Worm (Caenorhabditis elegans) whole organism, L4 larva: ENCODE measurements around the gene F08F1.3.
A peak's percentile ranks its signal among the peaks of the same experiment; 100 is the strongest.

Experiments
- D1046.2 ChIP-seq: fragments of 200-800 bp; sonication (Bioruptor generic); IDR thresholded peaks from 2 replicates; pipeline ENCODE4 v1.3.6; 2022; ENCODE audit warnings: missing genetic modification characterization, missing compliant biosample characterization
- F44E2.7 ChIP-seq: fragments of 200-800 bp; sonication (Bioruptor generic); IDR thresholded peaks from 2 replicates; pipeline ENCODE4 v2.1.2; 2022; ENCODE audit warnings: missing genetic modification characterization, missing compliant biosample characterization
- F49E8.2 ChIP-seq: sonication (generic microtip); optimal IDR thresholded peaks from 2 replicates; lab custom pipeline; 2016; ENCODE audit warnings: missing compliant biosample characterization, mild to moderate bottlenecking, missing genetic modification characterization, borderline replicate concordance
- T20F7.1 ChIP-seq: fragments of 200-800 bp; sonication (Bioruptor generic); optimal IDR thresholded peaks from 2 replicates; lab custom pipeline; 2018; ENCODE audit warnings: mild to moderate bottlenecking, missing genetic modification characterization, missing compliant biosample characterization
- T26A8.4 ChIP-seq: fragments of 200-800 bp; sonication (Bioruptor generic); IDR thresholded peaks from 2 replicates; pipeline ENCODE4 v1.3.6; 2022; ENCODE audit warnings: missing genetic modification characterization, missing compliant biosample characterization
- Y5F2A.4 ChIP-seq: fragments of 200-800 bp; sonication (Bioruptor generic); optimal IDR thresholded peaks from 2 replicates; lab custom pipeline; 2018; ENCODE audit warnings: mild to moderate bottlenecking, missing genetic modification characterization, missing compliant biosample characterization
- Y75B8A.6 ChIP-seq: fragments of 200-800 bp; sonication (Bioruptor generic); IDR thresholded peaks from 2 replicates; pipeline ENCODE4 v1.3.6; 2022; ENCODE audit warnings: missing genetic modification reagents, missing genetic modification characterization, missing compliant biosample characterization
- aha-1 ChIP-seq: fragments of 150-350 bp; peaks from one replicate; lab custom pipeline; 2014; ENCODE audit warnings: missing biosample characterization, missing genetic modification characterization
- aly-2 ChIP-seq: sonication (generic microtip); optimal IDR thresholded peaks from 2 replicates; lab custom pipeline; 2018; ENCODE audit warnings: missing biosample characterization, missing genetic modification characterization
- ama-1 ChIP-seq: fragments of 150-350 bp; optimal IDR thresholded peaks from 2 replicates; lab custom pipeline; 2014; ENCODE audit warnings: inconsistent platforms, mixed read lengths
- arid-1 ChIP-seq: fragments of 200-800 bp; sonication (Bioruptor generic); conservative IDR thresholded peaks from 2 replicates; pipeline ENCODE4 v1.3.6; 2022; ENCODE audit warnings: missing genetic modification reagents, missing genetic modification characterization, missing compliant biosample characterization
- ceh-20 ChIP-seq: fragments of 200-800 bp; sonication (Bioruptor generic); IDR thresholded peaks from 2 replicates; pipeline ENCODE4 v1.3.6; 2022; ENCODE audit warnings: missing genetic modification reagents, missing genetic modification characterization, missing compliant biosample characterization
- ceh-44 ChIP-seq: fragments of 200-800 bp; sonication (Bioruptor generic); IDR thresholded peaks from 2 replicates; pipeline ENCODE4 v1.3.6; 2022; ENCODE audit warnings: missing genetic modification reagents, missing genetic modification characterization, missing compliant biosample characterization
- ceh-82 ChIP-seq: sonication (generic microtip); optimal IDR thresholded peaks from 2 replicates; lab custom pipeline; 2017; ENCODE audit warnings: missing biosample characterization, missing genetic modification characterization
- ces-1 ChIP-seq: fragments of 150-350 bp; sonication (generic microtip); optimal IDR thresholded peaks from 4 replicates; lab custom pipeline; 2014; ENCODE audit warnings: missing biosample characterization, missing genetic modification reagents, missing genetic modification characterization
- ctbp-1 ChIP-seq: fragments of 200-800 bp; sonication (Bioruptor generic); IDR thresholded peaks from 2 replicates; pipeline ENCODE4 v1.3.6; 2022; ENCODE audit warnings: missing genetic modification reagents, missing genetic modification characterization, missing compliant biosample characterization
- daf-19 ChIP-seq: fragments of 200-800 bp; sonication (Bioruptor generic); conservative IDR thresholded peaks from 2 replicates; pipeline ENCODE4 v1.3.6; 2022; ENCODE audit warnings: missing genetic modification characterization, missing compliant biosample characterization
- dmd-8 ChIP-seq: fragments of 200-800 bp; sonication (Bioruptor generic); IDR thresholded peaks from 2 replicates; pipeline ENCODE4 v1.3.6; 2022; ENCODE audit warnings: missing genetic modification characterization, missing compliant biosample characterization
- dve-1 ChIP-seq: sonication (generic microtip); optimal IDR thresholded peaks from 2 replicates; lab custom pipeline; 2017; ENCODE audit warnings: antibody characterized with exemption, mild to moderate bottlenecking, missing genetic modification characterization, missing compliant biosample characterization; ENCODE audit not compliant: insufficient read depth
- hif-1 ChIP-seq, 2 experiments: sonication (generic microtip); optimal IDR thresholded peaks; 2 replicates each; lab custom pipeline; 2016 to 2017; ENCODE audit warnings: missing compliant biosample characterization in 2 of 2, missing genetic modification characterization in 2 of 2, missing genetic modification reagents in 2 of 2, missing genotype in 2 of 2, mild to moderate bottlenecking in 1 of 2
- hlh-11 ChIP-seq: fragments of 200-800 bp; sonication (Bioruptor generic); optimal IDR thresholded peaks from 2 replicates; lab custom pipeline; 2018; ENCODE audit warnings: mild to moderate bottlenecking, missing genetic modification characterization, missing compliant biosample characterization
- jun-1 ChIP-seq: fragments of 150-350 bp; optimal IDR thresholded peaks from 2 replicates; lab custom pipeline; 2014; ENCODE audit warnings: missing biosample characterization, missing genetic modification reagents, missing genetic modification characterization
- lin-1 ChIP-seq: fragments of 200-800 bp; sonication (Bioruptor generic); IDR thresholded peaks from 2 replicates; pipeline ENCODE4 v1.3.6; 2022; ENCODE audit warnings: missing genetic modification reagents, missing genetic modification characterization, missing compliant biosample characterization
- lin-15B ChIP-seq: fragments of 150-350 bp; sonication (generic microtip); optimal IDR thresholded peaks from 3 replicates; lab custom pipeline; 2014; ENCODE audit warnings: missing biosample characterization, missing genetic modification characterization
- lir-3 ChIP-seq: sonication (generic microtip); optimal IDR thresholded peaks from 2 replicates; lab custom pipeline; 2016; ENCODE audit warnings: mild to moderate bottlenecking, missing genetic modification characterization, missing compliant biosample characterization
- lsy-2 ChIP-seq, 2 experiments: fragments of 150-350 bp in 1 of 2; sonication (generic microtip) in 1 of 2; optimal IDR thresholded peaks; 2 replicates each; lab custom pipeline; 2014 to 2017; ENCODE audit warnings: missing biosample characterization in 2 of 2, missing genetic modification characterization in 2 of 2
- mes-2 ChIP-seq: sonication (generic microtip); optimal IDR thresholded peaks from 2 replicates; lab custom pipeline; 2016; ENCODE audit warnings: missing genotype, mild to moderate bottlenecking, missing genetic modification characterization, missing compliant biosample characterization; ENCODE audit not compliant: poor library complexity, severe bottlenecking
- nhr-11 ChIP-seq: fragments of 150-350 bp; optimal IDR thresholded peaks from 2 replicates; lab custom pipeline; 2014; ENCODE audit warnings: missing biosample characterization, missing genetic modification characterization
- nhr-25 ChIP-seq: sonication (generic microtip); optimal IDR thresholded peaks from 2 replicates; lab custom pipeline; 2017; ENCODE audit warnings: missing genetic modification characterization, mild to moderate bottlenecking, missing compliant biosample characterization, antibody characterized with exemption, moderate library complexity, borderline replicate concordance; ENCODE audit not compliant: insufficient read depth
- nhr-41 ChIP-seq: fragments of 200-800 bp; sonication (Bioruptor generic); IDR thresholded peaks from 2 replicates; pipeline ENCODE4 v1.3.6; 2022; ENCODE audit warnings: missing genetic modification reagents, missing genetic modification characterization, missing compliant biosample characterization
- nhr-6 ChIP-seq: fragments of 150-350 bp; optimal IDR thresholded peaks from 2 replicates; lab custom pipeline; 2014; ENCODE audit warnings: missing biosample characterization, missing genetic modification characterization
- nhr-77 ChIP-seq: fragments of 150-350 bp; optimal IDR thresholded peaks from 2 replicates; lab custom pipeline; 2014; ENCODE audit warnings: missing biosample characterization, missing genetic modification characterization
- pha-4 ChIP-seq, 2 experiments: fragments of 150-350 bp in 1 of 2; fragments of 200-800 bp in 1 of 2; sonication (Bioruptor generic) in 1 of 2; IDR thresholded peaks in 1 of 2; optimal IDR thresholded peaks in 1 of 2; 2 replicates each; pipeline versions ENCODE4 v1.3.6 to Lab custom; 2014 to 2022; ENCODE audit warnings: missing genetic modification characterization in 2 of 2, missing genetic modification reagents in 2 of 2, missing biosample characterization in 1 of 2, missing compliant biosample characterization in 1 of 2
- php-3 ChIP-seq: fragments of 200-800 bp; sonication (Bioruptor generic); IDR thresholded peaks from 2 replicates; pipeline ENCODE4 v1.3.6; 2022; ENCODE audit warnings: missing genetic modification reagents, missing genetic modification characterization, missing compliant biosample characterization
- pqm-1 ChIP-seq: sonication (generic microtip); optimal IDR thresholded peaks from 2 replicates; lab custom pipeline; 2017; ENCODE audit warnings: missing biosample characterization, missing genetic modification characterization
- saeg-2 ChIP-seq: fragments of 200-800 bp; sonication (Bioruptor generic); IDR thresholded peaks from 2 replicates; pipeline ENCODE4 v1.3.6; 2022; ENCODE audit warnings: missing genetic modification reagents, missing genetic modification characterization, missing compliant biosample characterization
- snpc-1.2 ChIP-seq: fragments of 200-800 bp; sonication (Bioruptor generic); IDR thresholded peaks from 2 replicates; pipeline ENCODE4 v1.3.6; 2022; ENCODE audit warnings: missing genetic modification reagents, missing genetic modification characterization, missing compliant biosample characterization
- snpc-4 ChIP-seq: fragments of 150-350 bp; optimal IDR thresholded peaks from 2 replicates; lab custom pipeline; 2014; ENCODE audit warnings: missing biosample characterization, missing genetic modification characterization
- unc-39 ChIP-seq: sonication (generic microtip); optimal IDR thresholded peaks from 2 replicates; lab custom pipeline; 2017; ENCODE audit warnings: missing biosample characterization, missing genetic modification characterization
- unc-62 ChIP-seq, 3 experiments: fragments of 150-350 bp in 1 of 3; sonication (generic microtip); optimal IDR thresholded peaks in 2 of 3; peaks in 1 of 3; 1 replicate in 1 of 3; 2 replicates in 2 of 3; lab custom pipeline; 2014 to 2017; ENCODE audit warnings: missing biosample characterization in 3 of 3, missing genetic modification characterization in 3 of 3, missing genetic modification reagents in 3 of 3, missing genotype in 1 of 3
- vab-7 ChIP-seq: fragments of 200-800 bp; sonication (Bioruptor generic); IDR thresholded peaks from 2 replicates; pipeline ENCODE4 v1.3.6; 2022; ENCODE audit warnings: missing genetic modification reagents, missing genetic modification characterization, missing compliant biosample characterization
- zfp-3 ChIP-seq: fragments of 200-800 bp; sonication (Bioruptor generic); conservative IDR thresholded peaks from 2 replicates; pipeline ENCODE4 v1.3.6; 2022; ENCODE audit warnings: missing genetic modification reagents, missing genetic modification characterization, missing compliant biosample characterization
- ztf-11 ChIP-seq: fragments of 150-350 bp; optimal IDR thresholded peaks from 2 replicates; lab custom pipeline; 2014; ENCODE audit warnings: missing biosample characterization, missing genetic modification characterization
- ztf-7 ChIP-seq: fragments of 150-350 bp; optimal IDR thresholded peaks from 2 replicates; lab custom pipeline; 2014; ENCODE audit warnings: missing biosample characterization, missing genetic modification characterization

Gene F08F1.3

ce11 chrX:8463085-8463645, 34.5 kb downstream of the F08F1.3 start, which contains the start of gene F16F9.4 (continued):
- TF ChIP-seq nhr-77 = peak; percentile 51
- peak; percentile 94 for TF ChIP-seq aha-1 (tag; lab: Kevin White, UChicago)
- TF ChIP-seq Y75B8A.6 = no peak
- no peak for TF ChIP-seq D1046.2 (GFP tag; lab: Robert Waterston, UW)
- TF ChIP-seq jun-1 (tag; lab: Kevin White, UChicago) = no peak
- TF ChIP-seq hlh-11 (tag; lab: Kevin White, UChicago) = peak; percentile 6
- no peak for TF ChIP-seq lin-1 (GFP tag; lab: Robert Waterston, UW)
- TF ChIP-seq F44E2.7 (GFP tag; lab: Robert Waterston, UW) = no peak
- TF ChIP-seq dmd-8 (GFP tag; lab: Robert Waterston, UW) = no peak
- no peak for TF ChIP-seq snpc-1.2
- TF ChIP-seq Y5F2A.4 (GFP tag; lab: Kevin White, UChicago) = no peak
- TF ChIP-seq unc-39 (tag; lab: Kevin White, UChicago) = no peak
- no peak for TF ChIP-seq lir-3 (tag; lab: Kevin White, UChicago)
- TF ChIP-seq T20F7.1 = no peak
- no peak for TF ChIP-seq ctbp-1 (GFP tag; lab: Robert Waterston, UW)
- no peak for TF ChIP-seq ceh-20 (GFP tag; lab: Robert Waterston, UW)
- TF ChIP-seq zfp-3 (GFP tag; lab: Robert Waterston, UW) = no peak
- TF ChIP-seq dve-1 (tag; lab: Kevin White, UChicago) = peak; percentile 64
- TF ChIP-seq daf-19 (GFP tag; lab: Robert Waterston, UW) = no peak
- no peak for TF ChIP-seq nhr-41 (GFP tag; lab: Robert Waterston, UW)
- TF ChIP-seq snpc-4 = no peak
- TF ChIP-seq ama-1 (lab: Kevin White, UChicago) = no peak
- TF ChIP-seq ceh-82 (tag; lab: Kevin White, UChicago) = no peak
- TF ChIP-seq nhr-25 (tag; lab: Kevin White, UChicago) = no peak
- no peak for TF ChIP-seq ces-1 (GFP tag; lab: Kevin White, UChicago)
- no peak for TF ChIP-seq ztf-7 (tag; lab: Kevin White, UChicago)
- no peak for TF ChIP-seq nhr-6 (tag; lab: Kevin White, UChicago)
- TF ChIP-seq pqm-1 (tag; lab: Kevin White, UChicago) = peak; percentile 55
- TF ChIP-seq T26A8.4 = no peak

DNA sequence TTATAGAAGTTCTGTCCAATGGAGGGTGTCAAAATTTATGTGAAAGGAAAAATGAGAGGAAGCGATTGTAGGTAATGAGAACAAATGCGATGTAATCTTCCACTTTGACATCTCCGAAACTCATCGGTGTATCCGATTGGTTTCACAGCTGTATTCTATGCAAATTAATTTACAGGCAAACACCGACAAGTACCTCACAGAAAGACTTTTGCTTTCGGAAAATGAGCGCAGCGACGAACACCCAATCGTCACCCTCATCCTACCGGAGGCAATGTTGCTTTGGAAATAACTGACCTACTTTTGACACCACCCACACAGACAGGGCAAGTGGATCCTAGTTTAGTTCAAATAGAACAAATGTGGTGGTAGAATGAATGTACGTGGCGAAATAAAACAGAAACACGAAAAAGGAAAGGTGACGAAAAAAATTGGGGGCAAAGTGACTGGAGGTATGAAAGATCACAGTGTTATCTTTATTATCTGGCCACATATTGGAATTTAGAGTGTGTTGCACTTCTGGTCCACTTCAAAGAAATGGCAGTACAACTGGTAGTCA, 35.3 kb downstream of the F08F1.3 start:
- TF ChIP-seq unc-62 (GFP tag; optimal IDR thresholded peaks at IDR 0.05 in 1 of 2; lab: Kevin White, UChicago) (peak in 1 of 2 experiments; percentile 57), unc-62 (tag; optimal IDR thresholded peaks at IDR 0.05; lab: Kevin White, UChicago) (no peak), saeg-2 (GFP tag; lab: Robert Waterston, UW) (no peak), aha-1 (tag; lab: Kevin White, UChicago) (peak; percentile 94)

ce11 chrX:8470126-8470772, 41.6 kb downstream of the F08F1.3 start, which contains the start of gene mec-10:
mec-10 (minus strand) TSS chrX:8470314.
- TF ChIP-seq F49E8.2 (tag; lab: Kevin White, UChicago) (no peak), lin-1 (GFP tag; lab: Robert Waterston, UW) (no peak), lin-15B (no peak), dve-1 (tag; lab: Kevin White, UChicago) (peak; percentile 76), arid-1 (GFP tag; lab: Robert Waterston, UW) (no peak), nhr-11 (no peak), nhr-77 (peak; percentile 28), hlh-11 (tag; lab: Kevin White, UChicago) (peak; percentile 67), mes-2 (tag; lab: Kevin White, UChicago) (no peak), hif-1 (tag; optimal IDR thresholded peaks at IDR 0.05; lab: Kevin White, UChicago) (peak in 1 of 2 experiments; percentile 84), lsy-2 (tag; optimal IDR thresholded peaks at IDR 0.05; lab: Kevin White, UChicago) (no peak), ceh-20 (GFP tag; lab: Robert Waterston, UW) (no peak), ces-1 (GFP tag; lab: Kevin White, UChicago) (no peak), php-3 (peak; percentile 50; the same call in 1 of the 2 replicates), aly-2 (no peak), nhr-6 (tag; lab: Kevin White, UChicago) (peak; percentile 13), vab-7 (GFP tag; lab: Robert Waterston, UW) (no peak), ztf-11 (no peak), Y75B8A.6 (no peak), pha-4 (GFP tag; IDR thresholded peaks at IDR 0.05; lab: Robert Waterston, UW) (no peak), pha-4 (tag; optimal IDR thresholded peaks at IDR 0.05; lab: Kevin White, UChicago) (no peak), ceh-44 (GFP tag; lab: Robert Waterston, UW) (no peak)
